Fruit fly (Drosophila melanogaster) S2 (cell line): ENCODE results near the gene CG34251.

Experiments
- CG8478 ChIP-seq: fragments of >200 bp; optimal IDR thresholded peaks from 2 replicates; lab custom pipeline; 2018
- CTCF ChIP-seq, 2 experiments: fragments of >200 bp; optimal IDR thresholded peaks; 2 replicates each; lab custom pipeline; 2018

The CG34251 gene

dm6 chr3L:17667642-17668362 is 3.6 kb upstream of the CG34251 start:
- no peak for TF ChIP-seq CG8478
- no peak for TF ChIP-seq CTCF (optimal IDR thresholded peaks at IDR 0.05; lab: Kevin White, UChicago)

DNA sequence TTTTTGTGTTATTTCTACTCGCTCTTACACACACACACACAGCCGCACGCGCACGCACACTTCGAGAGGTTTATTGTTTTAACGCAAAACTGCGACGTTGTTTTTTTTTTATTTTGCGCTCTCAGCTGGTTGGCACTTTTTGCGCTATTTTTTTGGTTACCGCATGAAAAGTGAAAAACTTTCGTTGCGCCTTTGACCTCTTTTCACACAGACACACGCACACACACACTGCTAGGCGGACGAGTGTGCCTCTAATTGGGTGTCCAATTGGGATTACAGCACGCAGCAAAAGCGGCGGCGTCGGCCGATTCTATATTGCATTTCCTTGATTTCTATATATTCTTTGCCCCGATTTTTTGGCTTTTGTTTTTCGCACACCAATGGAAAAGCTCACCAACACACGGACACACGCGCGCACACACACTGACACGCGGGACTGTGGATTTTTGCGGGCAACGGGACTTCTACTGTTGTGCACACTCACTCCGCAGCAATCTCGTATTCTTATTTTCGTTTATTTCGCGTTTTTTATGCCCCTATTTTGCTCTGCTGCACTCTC is 3.0 kb upstream of the CG34251 start:
- TF ChIP-seq CTCF (optimal IDR thresholded peaks at IDR 0.05; lab: Kevin White, UChicago) (no peak), CG8478 (no peak)

DNA sequence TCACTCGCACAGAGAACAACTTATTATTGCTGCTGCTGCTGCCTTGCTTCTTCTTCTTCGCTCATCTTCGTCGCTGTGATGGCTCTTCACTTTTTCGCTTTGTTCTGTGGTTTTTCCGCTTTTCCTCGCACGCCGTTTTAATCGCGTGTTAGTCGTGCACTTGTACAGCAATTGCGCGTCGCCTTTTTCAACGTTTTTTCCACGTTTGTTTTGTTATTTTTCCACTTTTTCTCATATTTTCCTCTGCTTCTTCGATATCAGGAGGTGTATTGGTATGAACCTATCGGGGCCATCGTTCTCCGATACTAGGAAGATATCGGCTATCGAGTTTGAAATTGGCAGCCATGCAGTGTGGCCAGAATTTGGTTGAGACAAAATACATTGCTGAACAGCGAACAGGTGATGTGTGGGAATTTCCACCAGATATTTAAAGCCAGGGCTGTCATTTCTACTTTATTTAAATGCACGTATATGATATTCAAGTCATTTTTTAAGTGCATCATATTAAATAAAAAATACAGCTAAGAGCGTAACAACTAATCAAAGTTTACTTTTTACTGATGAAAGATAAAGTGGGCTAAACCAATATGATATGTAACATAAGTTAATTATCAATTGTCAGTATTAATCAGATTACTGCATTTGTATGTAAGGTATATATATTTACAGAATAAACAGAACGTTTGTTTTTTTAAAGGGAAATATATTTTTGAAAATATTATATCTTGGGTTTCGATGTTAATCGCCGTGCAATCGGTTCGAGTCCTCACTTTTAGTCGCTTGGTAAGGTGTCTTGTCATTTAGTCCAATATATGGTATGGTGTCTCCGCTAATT is 2.3 kb upstream of the CG34251 start, which contains the start of gene Crtc:
TSS of gene Crtc (minus strand) at position 290 of the 835 bp plus-strand sequence.
- no peak for TF ChIP-seq CG8478
- peak in 1 of 2 experiments; percentile 34 for TF ChIP-seq CTCF (optimal IDR thresholded peaks at IDR 0.05; lab: Kevin White, UChicago)

DNA sequence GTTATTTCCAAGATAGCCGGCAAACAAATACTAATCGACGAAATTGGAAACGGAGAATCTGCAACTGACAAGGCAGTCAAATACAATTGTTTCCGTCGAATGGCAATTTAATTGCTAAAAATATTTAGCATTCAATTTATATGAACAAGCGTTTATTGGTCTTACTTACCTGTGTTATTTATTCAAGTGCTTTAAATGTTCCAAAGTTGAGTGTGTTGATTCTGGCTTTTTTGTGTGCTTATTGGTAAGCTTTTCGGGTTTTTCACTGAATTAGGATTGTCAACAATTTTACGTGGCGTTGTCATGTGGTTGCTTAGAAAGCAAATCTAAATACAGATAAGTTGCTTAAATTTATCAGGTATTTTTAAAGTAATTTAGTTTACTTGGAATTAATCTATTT is 346 bp downstream of the CG34251 start:
- no peak for TF ChIP-seq CTCF (optimal IDR thresholded peaks at IDR 0.05; lab: Kevin White, UChicago)
- TF ChIP-seq CG8478, result no peak

DNA sequence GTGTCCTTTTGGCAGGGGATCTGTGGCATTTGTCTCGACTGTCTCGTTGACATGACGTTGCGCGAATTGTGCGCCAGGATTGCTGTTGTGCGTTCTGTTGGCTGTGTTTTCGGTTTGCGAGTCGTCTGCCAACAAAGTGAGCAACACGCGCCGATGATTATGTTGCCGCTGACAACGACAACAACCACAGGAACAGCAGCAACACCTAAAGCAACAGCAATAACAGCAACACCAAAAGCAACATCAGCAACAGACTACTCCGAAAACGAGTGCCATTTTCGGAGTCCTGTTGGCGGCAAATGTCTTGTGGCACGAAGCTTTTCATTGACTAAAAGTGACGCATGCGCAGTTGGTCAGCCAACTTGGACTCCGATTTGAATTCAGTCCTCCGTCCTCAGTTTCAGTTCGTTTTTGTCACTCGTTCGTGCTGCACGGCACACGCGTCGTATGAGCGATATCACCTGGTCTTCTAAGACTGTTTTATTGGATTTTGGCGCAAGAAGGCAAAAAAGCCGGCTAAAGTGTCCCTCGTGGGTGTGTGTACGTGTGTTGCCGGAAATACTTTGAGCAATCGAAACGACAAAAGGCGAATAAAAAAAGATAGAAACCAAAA is 18.3 kb downstream of the CG34251 start, which contains the start of gene Ccn:
TSS of gene Ccn (plus strand) at position 437 of the 613 bp plus-strand sequence.
- no peak for TF ChIP-seq CG8478
- no peak for TF ChIP-seq CTCF (optimal IDR thresholded peaks at IDR 0.05; lab: Kevin White, UChicago)

DNA sequence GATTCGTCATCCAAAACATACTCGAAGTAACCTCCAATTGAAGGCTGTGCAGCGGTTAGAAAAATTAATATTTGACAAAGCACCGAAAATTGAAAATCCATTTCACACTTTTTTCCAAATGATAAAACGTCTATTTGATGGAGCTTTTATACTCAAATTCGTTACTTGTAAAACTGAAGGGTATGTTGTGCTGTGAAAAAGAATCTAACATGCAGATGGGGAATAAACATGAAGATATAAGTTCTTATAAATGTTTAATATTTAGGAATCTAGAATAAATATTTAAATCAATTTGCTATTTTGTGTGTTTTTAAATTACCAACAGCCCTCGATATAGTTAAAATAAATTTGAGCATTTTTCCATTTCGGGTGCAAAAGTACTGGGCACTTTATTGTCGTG is 48.3 kb downstream of the CG34251 start, which contains the start of gene CheB74a:
TSS of gene CheB74a (minus strand) at position 101 of the 400 bp plus-strand sequence.
- TF ChIP-seq CG8478 (no peak), CTCF (optimal IDR thresholded peaks at IDR 0.05; lab: Kevin White, UChicago) (no peak)

dm6 chr3L:17729278-17729677 is 57.9 kb downstream of the CG34251 start, which contains the start of gene CG6052:
Gene CG6052 (minus strand): TSS chr3L:17729378.
- TF ChIP-seq CTCF (optimal IDR thresholded peaks at IDR 0.05; lab: Kevin White, UChicago), result no peak
- no peak for TF ChIP-seq CG8478
